Worm (Caenorhabditis elegans) whole organism, early embryonic: ENCODE data around the gene srv-24.

Experiments
- B0310.2 ChIP-seq: sonication (generic microtip); optimal IDR thresholded peaks from 2 replicates; lab custom pipeline; 2016; ENCODE audit warnings: mild to moderate bottlenecking, missing genetic modification characterization, missing compliant biosample characterization
- ama-1 ChIP-seq: fragments of 150-350 bp; optimal IDR thresholded peaks from 2 replicates; lab custom pipeline; 2014
- ceh-13 ChIP-seq: fragments of 200-800 bp; sonication (Bioruptor generic); optimal IDR thresholded peaks from 2 replicates; lab custom pipeline; 2018; ENCODE audit warnings: mild to moderate bottlenecking, missing genetic modification characterization, missing compliant biosample characterization
- ceh-36 ChIP-seq: sonication (generic microtip); optimal IDR thresholded peaks from 2 replicates; lab custom pipeline; 2016; ENCODE audit warnings: missing genetic modification characterization, inconsistent platforms, missing compliant biosample characterization
- ets-7 ChIP-seq: sonication (generic microtip); optimal IDR thresholded peaks from 2 replicates; lab custom pipeline; 2016; ENCODE audit warnings: missing genotype, missing genetic modification characterization, missing compliant biosample characterization
- flt-1 ChIP-seq: fragments of 200-800 bp; sonication (Bioruptor generic); IDR thresholded peaks from 2 replicates; pipeline ENCODE4 v1.3.6; 2022; ENCODE audit warnings: missing genetic modification characterization, missing compliant biosample characterization
- hmbx-1 ChIP-seq: sonication (generic microtip); optimal IDR thresholded peaks from 2 replicates; lab custom pipeline; 2016; ENCODE audit warnings: mild to moderate bottlenecking, missing genetic modification characterization, missing compliant biosample characterization
- scrt-1 ChIP-seq: fragments of 200-800 bp; sonication (Bioruptor generic); IDR thresholded peaks from 2 replicates; pipeline ENCODE4 v1.3.6; 2022; ENCODE audit warnings: missing genetic modification characterization, missing compliant biosample characterization
- tbx-11 ChIP-seq: fragments of 200-800 bp; sonication (Bioruptor generic); IDR thresholded peaks from 2 replicates; pipeline ENCODE4 v1.3.6; 2022; ENCODE audit warnings: missing genetic modification characterization, missing compliant biosample characterization
- tbx-37 ChIP-seq: fragments of 200-800 bp; sonication (Bioruptor generic); conservative IDR thresholded peaks from 2 replicates; pipeline ENCODE4 v1.3.6; 2022; ENCODE audit warnings: missing genetic modification reagents, missing genetic modification characterization, missing compliant biosample characterization
- tra-4 ChIP-seq: sonication (generic microtip); optimal IDR thresholded peaks from 2 replicates; lab custom pipeline; 2017; ENCODE audit warnings: missing genetic modification characterization, missing compliant biosample characterization

DNA sequence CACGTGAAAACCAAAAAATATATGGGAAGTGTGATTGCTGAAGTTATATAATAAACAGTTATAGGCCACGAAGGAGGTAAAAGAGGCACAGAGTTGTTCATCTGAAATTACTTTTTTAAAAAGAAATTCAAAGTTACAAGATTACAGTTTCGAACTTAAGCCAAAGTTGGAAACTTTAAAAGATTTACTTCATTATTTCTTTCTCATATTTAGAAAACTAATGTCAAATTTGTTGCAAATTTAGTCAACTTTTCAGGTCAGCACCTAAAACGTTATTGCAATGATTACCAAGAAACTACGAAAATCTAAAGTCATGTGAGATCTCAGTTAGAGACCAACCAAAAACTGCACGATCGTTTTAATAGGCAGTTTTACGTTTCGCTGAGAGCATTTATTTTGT lies 13.0 kb upstream of the srv-24 start, which contains the start of gene srv-25:
- no peak for TF ChIP-seq flt-1 (GFP tag; lab: Robert Waterston, UW)
- no peak for TF ChIP-seq ceh-36 (tag; lab: Kevin White, UChicago)
- TF ChIP-seq ama-1 (lab: Kevin White, UChicago) = no peak
- no peak for TF ChIP-seq tra-4 (tag; lab: Kevin White, UChicago)
- no peak for TF ChIP-seq ets-7
- TF ChIP-seq tbx-11 (GFP tag; lab: Robert Waterston, UW) = no peak
- TF ChIP-seq B0310.2 (tag; lab: Kevin White, UChicago) = no peak
- no peak for TF ChIP-seq scrt-1 (GFP tag; lab: Robert Waterston, UW)
- no peak for TF ChIP-seq ceh-13 (GFP tag; lab: Kevin White, UChicago)
- TF ChIP-seq hmbx-1 (tag; lab: Kevin White, UChicago) = no peak
- no peak for TF ChIP-seq tbx-37 (GFP tag; lab: Robert Waterston, UW)
